Worm (Caenorhabditis elegans) whole organism, L4 larva: ENCODE data around the gene sma-6.
A peak's percentile ranks its signal among the peaks of the same experiment; 100 is the strongest.

Experiments used
- D1046.2 ChIP-seq: fragments of 200-800 bp; sonication (Bioruptor generic); IDR thresholded peaks from 2 replicates; pipeline ENCODE4 v1.3.6; 2022; ENCODE audit warnings: missing genetic modification characterization, missing compliant biosample characterization
- R02D3.7 ChIP-seq: fragments of 150-350 bp; sonication (generic microtip); optimal IDR thresholded peaks from 3 replicates; lab custom pipeline; 2014; ENCODE audit warnings: missing biosample characterization, missing genetic modification characterization
- Y5F2A.4 ChIP-seq: fragments of 200-800 bp; sonication (Bioruptor generic); optimal IDR thresholded peaks from 2 replicates; lab custom pipeline; 2018; ENCODE audit warnings: mild to moderate bottlenecking, missing genetic modification characterization, missing compliant biosample characterization
- aha-1 ChIP-seq: fragments of 150-350 bp; peaks from one replicate; lab custom pipeline; 2014; ENCODE audit warnings: missing biosample characterization, missing genetic modification characterization
- aly-2 ChIP-seq: sonication (generic microtip); optimal IDR thresholded peaks from 2 replicates; lab custom pipeline; 2018; ENCODE audit warnings: missing biosample characterization, missing genetic modification characterization
- ceh-28 ChIP-seq: fragments of 150-350 bp; optimal IDR thresholded peaks from 2 replicates; lab custom pipeline; 2014; ENCODE audit warnings: missing biosample characterization, missing genetic modification reagents, missing genetic modification characterization
- ceh-32 ChIP-seq: sonication (generic microtip); optimal IDR thresholded peaks from 2 replicates; lab custom pipeline; 2016; ENCODE audit warnings: mild to moderate bottlenecking, missing genetic modification characterization, missing compliant biosample characterization; ENCODE audit not compliant: poor library complexity
- ceh-62 ChIP-seq: sonication (generic microtip); optimal IDR thresholded peaks from 2 replicates; lab custom pipeline; 2017; ENCODE audit warnings: missing biosample characterization, missing genetic modification characterization
- ces-1 ChIP-seq: fragments of 150-350 bp; sonication (generic microtip); optimal IDR thresholded peaks from 4 replicates; lab custom pipeline; 2014; ENCODE audit warnings: missing biosample characterization, missing genetic modification reagents, missing genetic modification characterization
- ctbp-1 ChIP-seq: fragments of 200-800 bp; sonication (Bioruptor generic); IDR thresholded peaks from 2 replicates; pipeline ENCODE4 v1.3.6; 2022; ENCODE audit warnings: missing genetic modification reagents, missing genetic modification characterization, missing compliant biosample characterization
- daf-12 ChIP-seq: fragments of 150-350 bp; optimal IDR thresholded peaks from 2 replicates; lab custom pipeline; 2014; ENCODE audit warnings: missing biosample characterization, missing genetic modification reagents, missing genetic modification characterization
- daf-16 ChIP-seq, 3 experiments: sonication (generic microtip); optimal IDR thresholded peaks; 2 replicates each; lab custom pipeline; 2016 to 2017; ENCODE audit warnings: missing genetic modification characterization in 3 of 3, missing genetic modification reagents in 3 of 3, mild to moderate bottlenecking in 2 of 3, missing compliant biosample characterization in 2 of 3, missing biosample characterization in 1 of 3, moderate library complexity in 1 of 3
- daf-19 ChIP-seq: fragments of 200-800 bp; sonication (Bioruptor generic); conservative IDR thresholded peaks from 2 replicates; pipeline ENCODE4 v1.3.6; 2022; ENCODE audit warnings: missing genetic modification characterization, missing compliant biosample characterization
- dmd-8 ChIP-seq: fragments of 200-800 bp; sonication (Bioruptor generic); IDR thresholded peaks from 2 replicates; pipeline ENCODE4 v1.3.6; 2022; ENCODE audit warnings: missing genetic modification characterization, missing compliant biosample characterization
- duxl-1 ChIP-seq: sonication (generic microtip); optimal IDR thresholded peaks from 2 replicates; lab custom pipeline; 2016; ENCODE audit warnings: mild to moderate bottlenecking, missing genetic modification characterization, moderate library complexity, missing compliant biosample characterization; ENCODE audit not compliant: poor library complexity
- dve-1 ChIP-seq: sonication (generic microtip); optimal IDR thresholded peaks from 2 replicates; lab custom pipeline; 2017; ENCODE audit warnings: antibody characterized with exemption, mild to moderate bottlenecking, missing genetic modification characterization, missing compliant biosample characterization; ENCODE audit not compliant: insufficient read depth
- egl-27 ChIP-seq: sonication (generic microtip); optimal IDR thresholded peaks from 3 replicates; lab custom pipeline; 2017; ENCODE audit warnings: missing biosample characterization, missing genetic modification reagents, missing genetic modification characterization
- hif-1 ChIP-seq, 2 experiments: sonication (generic microtip); optimal IDR thresholded peaks; 2 replicates each; lab custom pipeline; 2016 to 2017; ENCODE audit warnings: missing compliant biosample characterization in 2 of 2, missing genetic modification characterization in 2 of 2, missing genetic modification reagents in 2 of 2, missing genotype in 2 of 2, mild to moderate bottlenecking in 1 of 2
- hlh-11 ChIP-seq: fragments of 200-800 bp; sonication (Bioruptor generic); optimal IDR thresholded peaks from 2 replicates; lab custom pipeline; 2018; ENCODE audit warnings: mild to moderate bottlenecking, missing genetic modification characterization, missing compliant biosample characterization
- hlh-30 ChIP-seq: sonication (generic microtip); optimal IDR thresholded peaks from 2 replicates; lab custom pipeline; 2017; ENCODE audit warnings: antibody characterized with exemption, mild to moderate bottlenecking, missing genetic modification characterization, missing compliant biosample characterization; ENCODE audit not compliant: insufficient read depth
- jun-1 ChIP-seq: fragments of 150-350 bp; optimal IDR thresholded peaks from 2 replicates; lab custom pipeline; 2014; ENCODE audit warnings: missing biosample characterization, missing genetic modification reagents, missing genetic modification characterization
- lin-1 ChIP-seq: fragments of 200-800 bp; sonication (Bioruptor generic); IDR thresholded peaks from 2 replicates; pipeline ENCODE4 v1.3.6; 2022; ENCODE audit warnings: missing genetic modification reagents, missing genetic modification characterization, missing compliant biosample characterization
- lin-13 ChIP-seq: fragments of 150-350 bp; optimal IDR thresholded peaks from 2 replicates; lab custom pipeline; 2014; ENCODE audit warnings: missing biosample characterization, missing genetic modification reagents, missing genetic modification characterization
- lin-29 ChIP-seq: fragments of 200-800 bp; sonication (Bioruptor generic); IDR thresholded peaks from 2 replicates; pipeline ENCODE4 v1.3.6; 2022; ENCODE audit warnings: missing genetic modification reagents, missing genetic modification characterization, missing compliant biosample characterization
- lin-38 ChIP-seq: fragments of 200-800 bp; sonication (Bioruptor generic); IDR thresholded peaks from 2 replicates; pipeline ENCODE4 v1.3.6; 2022; ENCODE audit warnings: missing genetic modification reagents, missing genetic modification characterization, missing compliant biosample characterization
- lir-3 ChIP-seq: sonication (generic microtip); optimal IDR thresholded peaks from 2 replicates; lab custom pipeline; 2016; ENCODE audit warnings: mild to moderate bottlenecking, missing genetic modification characterization, missing compliant biosample characterization
- lsy-2 ChIP-seq, 2 experiments: fragments of 150-350 bp in 1 of 2; sonication (generic microtip) in 1 of 2; optimal IDR thresholded peaks; 2 replicates each; lab custom pipeline; 2014 to 2017; ENCODE audit warnings: missing biosample characterization in 2 of 2, missing genetic modification characterization in 2 of 2
- mdt-29 ChIP-seq: fragments of 200-800 bp; sonication (Bioruptor generic); IDR thresholded peaks from 2 replicates; pipeline ENCODE4 v1.3.6; 2022; ENCODE audit warnings: missing genetic modification reagents, missing genetic modification characterization, missing compliant biosample characterization
- mep-1 ChIP-seq: fragments of 150-350 bp; sonication (generic microtip); optimal IDR thresholded peaks from 3 replicates; lab custom pipeline; 2014; ENCODE audit warnings: missing biosample characterization, missing genetic modification characterization
- mes-2 ChIP-seq: sonication (generic microtip); optimal IDR thresholded peaks from 2 replicates; lab custom pipeline; 2016; ENCODE audit warnings: missing genotype, mild to moderate bottlenecking, missing genetic modification characterization, missing compliant biosample characterization; ENCODE audit not compliant: poor library complexity, severe bottlenecking
- nhr-11 ChIP-seq: fragments of 150-350 bp; optimal IDR thresholded peaks from 2 replicates; lab custom pipeline; 2014; ENCODE audit warnings: missing biosample characterization, missing genetic modification characterization
- nhr-42 ChIP-seq: fragments of 200-800 bp; sonication (Bioruptor generic); IDR thresholded peaks from 2 replicates; pipeline ENCODE4 v1.3.6; 2022; ENCODE audit warnings: missing genetic modification characterization, missing compliant biosample characterization
- nhr-6 ChIP-seq: fragments of 150-350 bp; optimal IDR thresholded peaks from 2 replicates; lab custom pipeline; 2014; ENCODE audit warnings: missing biosample characterization, missing genetic modification characterization
- pqm-1 ChIP-seq: sonication (generic microtip); optimal IDR thresholded peaks from 2 replicates; lab custom pipeline; 2017; ENCODE audit warnings: missing biosample characterization, missing genetic modification characterization
- rbr-2 ChIP-seq: sonication (generic microtip); optimal IDR thresholded peaks from 2 replicates; lab custom pipeline; 2016; ENCODE audit warnings: missing genotype, missing genetic modification characterization, missing compliant biosample characterization
- saeg-2 ChIP-seq: fragments of 200-800 bp; sonication (Bioruptor generic); IDR thresholded peaks from 2 replicates; pipeline ENCODE4 v1.3.6; 2022; ENCODE audit warnings: missing genetic modification reagents, missing genetic modification characterization, missing compliant biosample characterization
- snpc-1.2 ChIP-seq: fragments of 200-800 bp; sonication (Bioruptor generic); IDR thresholded peaks from 2 replicates; pipeline ENCODE4 v1.3.6; 2022; ENCODE audit warnings: missing genetic modification reagents, missing genetic modification characterization, missing compliant biosample characterization
- tag-97 ChIP-seq: fragments of 200-800 bp; sonication (Bioruptor generic); IDR thresholded peaks from 2 replicates; pipeline ENCODE4 v1.3.6; 2022; ENCODE audit warnings: missing genetic modification characterization, missing compliant biosample characterization
- unc-39 ChIP-seq: sonication (generic microtip); optimal IDR thresholded peaks from 2 replicates; lab custom pipeline; 2017; ENCODE audit warnings: missing biosample characterization, missing genetic modification characterization
- zfp-2 ChIP-seq: sonication (generic microtip); optimal IDR thresholded peaks from 2 replicates; lab custom pipeline; 2016; ENCODE audit warnings: mild to moderate bottlenecking, missing genetic modification characterization, missing compliant biosample characterization
- zip-11 ChIP-seq: fragments of 200-800 bp; sonication (Bioruptor generic); IDR thresholded peaks from 2 replicates; pipeline ENCODE4 v1.3.6; 2022; ENCODE audit warnings: missing genetic modification characterization, missing compliant biosample characterization
- ztf-11 ChIP-seq: fragments of 150-350 bp; optimal IDR thresholded peaks from 2 replicates; lab custom pipeline; 2014; ENCODE audit warnings: missing biosample characterization, missing genetic modification characterization

The sma-6 gene

ce11 chrII:6335358-6335757, 11.1 kb downstream of the sma-6 start, which contains the start of gene C32D5.14 (continued):
- TF ChIP-seq hlh-30, result no peak
- TF ChIP-seq ceh-62 (tag; lab: Kevin White, UChicago), result no peak
- no peak for TF ChIP-seq daf-19 (GFP tag; lab: Robert Waterston, UW)
- TF ChIP-seq tag-97, result no peak
- no peak for TF ChIP-seq lin-13 (GFP tag; lab: Kevin White, UChicago)

ce11 chrII:6339511-6339910, 15.2 kb downstream of the sma-6 start:
- TF ChIP-seq Y5F2A.4 (GFP tag; lab: Kevin White, UChicago) (no peak), nhr-42 (GFP tag; lab: Robert Waterston, UW) (no peak), ctbp-1 (GFP tag; lab: Robert Waterston, UW) (no peak), snpc-1.2 (GFP tag; lab: Robert Waterston, UW) (no peak), dve-1 (tag; lab: Kevin White, UChicago) (peak; percentile 33), jun-1 (tag; lab: Kevin White, UChicago) (no peak), aha-1 (tag; lab: Kevin White, UChicago) (peak; percentile 74), ceh-62 (tag; lab: Kevin White, UChicago) (no peak), R02D3.7 (no peak), pqm-1 (tag; lab: Kevin White, UChicago) (peak; percentile 51), lin-38 (GFP tag; lab: Robert Waterston, UW) (no peak), ceh-28 (tag; lab: Kevin White, UChicago) (no peak), ceh-32 (tag; lab: Kevin White, UChicago) (no peak), mep-1 (tag; lab: Kevin White, UChicago) (no peak), lin-29 (GFP tag; lab: Robert Waterston, UW) (no peak), rbr-2 (no peak), hlh-11 (tag; lab: Kevin White, UChicago) (no peak), unc-39 (tag; lab: Kevin White, UChicago) (no peak), daf-12 (tag; lab: Kevin White, UChicago) (no peak), saeg-2 (GFP tag; lab: Robert Waterston, UW) (no peak), tag-97 (no peak), ces-1 (GFP tag; lab: Kevin White, UChicago) (no peak), daf-16 (GFP tag; optimal IDR thresholded peaks at IDR 0.05; lab: Kevin White, UChicago) (no peak), daf-16 (tag; optimal IDR thresholded peaks at IDR 0.05; lab: Kevin White, UChicago) (peak; percentile 59), lsy-2 (tag; optimal IDR thresholded peaks at IDR 0.05; lab: Kevin White, UChicago) (peak in 1 of 2 experiments; percentile 11), ztf-11 (tag; lab: Kevin White, UChicago) (no peak), duxl-1 (tag; lab: Kevin White, UChicago) (no peak), hif-1 (tag; optimal IDR thresholded peaks at IDR 0.05; lab: Kevin White, UChicago) (no peak), mes-2 (tag; lab: Kevin White, UChicago) (no peak)

- TF ChIP-seq nhr-6 (tag; lab: Kevin White, UChicago), result no peak
- no peak for TF ChIP-seq lir-3 (tag; lab: Kevin White, UChicago)
- TF ChIP-seq zfp-2, result no peak
- no peak for TF ChIP-seq egl-27 (tag; lab: Kevin White, UChicago)
- TF ChIP-seq R02D3.7, result no peak
- TF ChIP-seq zip-11, result no peak
- TF ChIP-seq, all 104 proteins: peak for 0
These were observed 15.7 kb downstream of the sma-6 start, which contains the start of gene C32D5.7 for ce11 chrII:6339948-6340347. Gene C32D5.7, minus strand, starts transcription at chrII:6340048.

ce11 chrII:6341076-6341475, 16.8 kb downstream of the sma-6 start:
- TF ChIP-seq D1046.2 (no peak), hlh-30 (peak; percentile 63), hlh-11 (tag; lab: Kevin White, UChicago) (peak; percentile 19), mdt-29 (GFP tag; lab: Robert Waterston, UW) (no peak), lin-1 (GFP tag; lab: Robert Waterston, UW) (no peak), aha-1 (tag; lab: Kevin White, UChicago) (peak; percentile 96), dmd-8 (no peak), nhr-11 (tag; lab: Kevin White, UChicago) (no peak), aly-2 (tag; lab: Kevin White, UChicago) (no peak)
